Worm (Caenorhabditis elegans): Measurements from ENCODE around the gene pei-2.

pei-2 gene

ce11 chrV:1003826-1004225 lies 19.4 kb downstream of the pei-2 start:
- TF ChIP-seq T22C8.4 (GFP tag; IDR thresholded peaks at IDR 0.05) = no peak
- peak; percentile 70; the same call in 1 of the 2 replicates for TF ChIP-seq flt-1 (GFP tag; IDR thresholded peaks at IDR 0.05)
- TF ChIP-seq ref-1 (GFP tag; conservative IDR thresholded peaks at IDR 0.05) = no peak
- peak; percentile 90 for TF ChIP-seq cog-1 (tag; optimal IDR thresholded peaks at IDR 0.05)
- TF ChIP-seq tab-1 (GFP tag; IDR thresholded peaks at IDR 0.05) = no peak
- TF ChIP-seq ztf-23 (GFP tag; IDR thresholded peaks at IDR 0.05) = peak; percentile 82
- no peak for TF ChIP-seq med-1 (GFP tag; optimal IDR thresholded peaks at IDR 0.05; ENCODE audit: insufficient read depth)
- TF ChIP-seq ztf-29 (GFP tag; IDR thresholded peaks at IDR 0.05) = no peak
- peak; percentile 65 for TF ChIP-seq klf-2 (GFP tag; conservative IDR thresholded peaks at IDR 0.05)

- TF ChIP-seq med-1 (GFP tag; optimal IDR thresholded peaks at IDR 0.05; ENCODE audit: insufficient read depth) (no peak), cog-1 (tag; optimal IDR thresholded peaks at IDR 0.05) (no peak), T22C8.4 (GFP tag; IDR thresholded peaks at IDR 0.05) (no peak), flt-1 (GFP tag; IDR thresholded peaks at IDR 0.05) (no peak), ztf-29 (GFP tag; IDR thresholded peaks at IDR 0.05) (no peak), ref-1 (GFP tag; conservative IDR thresholded peaks at IDR 0.05) (no peak), ztf-23 (GFP tag; IDR thresholded peaks at IDR 0.05) (no peak), tab-1 (GFP tag; IDR thresholded peaks at IDR 0.05) (no peak), klf-2 (GFP tag; conservative IDR thresholded peaks at IDR 0.05) (no peak)
Observed at ce11 chrV:1003400-1003799, 19.9 kb downstream of the pei-2 start, which contains the start of gene Y50D4C.5. Y50D4C.5 (minus strand) TSS chrV:1003744.

ce11 chrV:1001163-1001562 lies 22.1 kb downstream of the pei-2 start:
- no peak for TF ChIP-seq ref-1 (GFP tag; conservative IDR thresholded peaks at IDR 0.05)
- TF ChIP-seq cog-1 (tag; optimal IDR thresholded peaks at IDR 0.05) = no peak
- no peak for TF ChIP-seq T22C8.4 (GFP tag; IDR thresholded peaks at IDR 0.05)
- TF ChIP-seq ztf-29 (GFP tag; IDR thresholded peaks at IDR 0.05) = no peak
- TF ChIP-seq ztf-23 (GFP tag; IDR thresholded peaks at IDR 0.05) = no peak
- TF ChIP-seq flt-1 (GFP tag; IDR thresholded peaks at IDR 0.05) = no peak
- no peak for TF ChIP-seq med-1 (GFP tag; optimal IDR thresholded peaks at IDR 0.05; ENCODE audit: insufficient read depth)
- no peak for TF ChIP-seq tab-1 (GFP tag; IDR thresholded peaks at IDR 0.05)
- TF ChIP-seq klf-2 (GFP tag; conservative IDR thresholded peaks at IDR 0.05) = no peak

- TF ChIP-seq T22C8.4 (GFP tag; IDR thresholded peaks at IDR 0.05) (peak; percentile 61), tab-1 (GFP tag; IDR thresholded peaks at IDR 0.05) (no peak)
Observed at ce11 chrV:995635-996034, 27.6 kb downstream of the pei-2 start.

- TF ChIP-seq ztf-23 (GFP tag; IDR thresholded peaks at IDR 0.05) (no peak), ztf-29 (GFP tag; IDR thresholded peaks at IDR 0.05) (no peak), med-1 (GFP tag; optimal IDR thresholded peaks at IDR 0.05; ENCODE audit: insufficient read depth) (no peak), cog-1 (tag; optimal IDR thresholded peaks at IDR 0.05) (no peak), ref-1 (GFP tag; conservative IDR thresholded peaks at IDR 0.05) (no peak)
Observed at ce11 chrV:990300-990699, 33.0 kb downstream of the pei-2 start.

- TF ChIP-seq ref-1 (GFP tag; conservative IDR thresholded peaks at IDR 0.05) (no peak), ztf-29 (GFP tag; IDR thresholded peaks at IDR 0.05) (no peak), med-1 (GFP tag; optimal IDR thresholded peaks at IDR 0.05; ENCODE audit: insufficient read depth) (no peak), cog-1 (tag; optimal IDR thresholded peaks at IDR 0.05) (no peak), T22C8.4 (GFP tag; IDR thresholded peaks at IDR 0.05) (no peak), flt-1 (GFP tag; IDR thresholded peaks at IDR 0.05) (no peak), ztf-23 (GFP tag; IDR thresholded peaks at IDR 0.05) (no peak), tab-1 (GFP tag; IDR thresholded peaks at IDR 0.05) (no peak), klf-2 (GFP tag; conservative IDR thresholded peaks at IDR 0.05) (no peak)
Observed at ce11 chrV:983120-983519, 40.1 kb downstream of the pei-2 start.

- no peak for TF ChIP-seq T22C8.4 (GFP tag; IDR thresholded peaks at IDR 0.05)
- TF ChIP-seq ref-1 (GFP tag; conservative IDR thresholded peaks at IDR 0.05) = no peak
- no peak for TF ChIP-seq ztf-23 (GFP tag; IDR thresholded peaks at IDR 0.05)
- no peak for TF ChIP-seq med-1 (GFP tag; optimal IDR thresholded peaks at IDR 0.05; ENCODE audit: insufficient read depth)
- TF ChIP-seq ztf-29 (GFP tag; IDR thresholded peaks at IDR 0.05) = no peak
- TF ChIP-seq cog-1 (tag; optimal IDR thresholded peaks at IDR 0.05) = no peak
- no peak for TF ChIP-seq flt-1 (GFP tag; IDR thresholded peaks at IDR 0.05)
- TF ChIP-seq klf-2 (GFP tag; conservative IDR thresholded peaks at IDR 0.05) = no peak
Observed at ce11 chrV:982281-982756, 40.9 kb downstream of the pei-2 start, which contains the start of the genes Y50D4C.12 and unc-34. Y50D4C.12 (plus strand) TSS chrV:982581. unc-34 (plus strand) TSS chrV:982706.

ce11 chrV:979698-980097 lies 43.6 kb downstream of the pei-2 start:
- TF ChIP-seq ztf-23 (GFP tag; IDR thresholded peaks at IDR 0.05) = 0 out of 2 replicates have a peak, but pooled peaks have one; percentile 39
- TF ChIP-seq med-1 (GFP tag; optimal IDR thresholded peaks at IDR 0.05; ENCODE audit: insufficient read depth) = no peak
- TF ChIP-seq tab-1 (GFP tag; IDR thresholded peaks at IDR 0.05) = no peak
- TF ChIP-seq ztf-29 (GFP tag; IDR thresholded peaks at IDR 0.05) = no peak
- no peak for TF ChIP-seq cog-1 (tag; optimal IDR thresholded peaks at IDR 0.05)
- peak; percentile 33; the same call in 1 of the 2 replicates for TF ChIP-seq flt-1 (GFP tag; IDR thresholded peaks at IDR 0.05)

- no peak for TF ChIP-seq ztf-29 (GFP tag; IDR thresholded peaks at IDR 0.05)
- TF ChIP-seq flt-1 (GFP tag; IDR thresholded peaks at IDR 0.05) = no peak
- no peak for TF ChIP-seq med-1 (GFP tag; optimal IDR thresholded peaks at IDR 0.05; ENCODE audit: insufficient read depth)
- no peak for TF ChIP-seq T22C8.4 (GFP tag; IDR thresholded peaks at IDR 0.05)
- TF ChIP-seq klf-2 (GFP tag; conservative IDR thresholded peaks at IDR 0.05) = no peak
- TF ChIP-seq cog-1 (tag; optimal IDR thresholded peaks at IDR 0.05) = no peak
- TF ChIP-seq tab-1 (GFP tag; IDR thresholded peaks at IDR 0.05) = no peak
- TF ChIP-seq ref-1 (GFP tag; conservative IDR thresholded peaks at IDR 0.05) = no peak
- TF ChIP-seq ztf-23 (GFP tag; IDR thresholded peaks at IDR 0.05) = no peak
Observed at ce11 chrV:978617-979016, 44.6 kb downstream of the pei-2 start.

- TF ChIP-seq ref-1 (GFP tag; conservative IDR thresholded peaks at IDR 0.05) (no peak), ztf-29 (GFP tag; IDR thresholded peaks at IDR 0.05) (no peak), med-1 (GFP tag; optimal IDR thresholded peaks at IDR 0.05; ENCODE audit: insufficient read depth) (no peak), flt-1 (GFP tag; IDR thresholded peaks at IDR 0.05) (no peak), cog-1 (tag; optimal IDR thresholded peaks at IDR 0.05) (no peak)
Observed at ce11 chrV:977853-978252, 45.4 kb downstream of the pei-2 start.

All from whole organism, midembryonic.